Worm (Caenorhabditis elegans) whole organism, L3 larva: ENCODE data around the gene ZK105.1.

Source experiments
- ZK546.5 ChIP-seq: sonication (generic microtip); optimal IDR thresholded peaks from 2 replicates; lab custom pipeline; 2017; ENCODE audit warnings: missing biosample characterization, missing genetic modification characterization
- aly-2 ChIP-seq: fragments of 150-350 bp; optimal IDR thresholded peaks from 2 replicates; lab custom pipeline; 2014; ENCODE audit warnings: missing biosample characterization, missing genetic modification characterization
- ama-1 ChIP-seq: fragments of 150-350 bp; optimal IDR thresholded peaks from 2 replicates; lab custom pipeline; 2018
- ceh-16 ChIP-seq: sonication (generic microtip); optimal IDR thresholded peaks from 2 replicates; lab custom pipeline; 2017; ENCODE audit warnings: missing biosample characterization, missing genetic modification characterization
- ceh-28 ChIP-seq: fragments of 150-350 bp; optimal IDR thresholded peaks from 2 replicates; lab custom pipeline; 2014; ENCODE audit warnings: missing biosample characterization, missing genetic modification reagents, missing genetic modification characterization
- ceh-82 ChIP-seq: fragments of 150-350 bp; optimal IDR thresholded peaks from 2 replicates; lab custom pipeline; 2014; ENCODE audit warnings: missing biosample characterization, missing genetic modification characterization
- daf-12 ChIP-seq: fragments of 150-350 bp; optimal IDR thresholded peaks from 2 replicates; lab custom pipeline; 2014; ENCODE audit warnings: missing biosample characterization, missing genetic modification reagents, missing genetic modification characterization
- egl-5 ChIP-seq: fragments of 150-350 bp; optimal IDR thresholded peaks from 2 replicates; lab custom pipeline; 2017; ENCODE audit warnings: missing biosample characterization, missing genetic modification reagents, missing genetic modification characterization, inconsistent platforms
- elt-1 ChIP-seq: fragments of 150-350 bp; optimal IDR thresholded peaks from 2 replicates; lab custom pipeline; 2014; ENCODE audit warnings: missing biosample characterization, missing genetic modification characterization
- elt-2 ChIP-seq: sonication (generic microtip); optimal IDR thresholded peaks from 2 replicates; lab custom pipeline; 2016; ENCODE audit warnings: missing genetic modification reagents, mild to moderate bottlenecking, missing genetic modification characterization, missing compliant biosample characterization
- eor-1 ChIP-seq, 2 experiments: fragments of 150-350 bp; optimal IDR thresholded peaks; 2 replicates each; lab custom pipeline; 2014 to 2018; ENCODE audit warnings: missing biosample characterization in 2 of 2, missing genetic modification characterization in 2 of 2
- fkh-10 ChIP-seq: sonication (generic microtip); optimal IDR thresholded peaks from 2 replicates; lab custom pipeline; 2017; ENCODE audit warnings: missing biosample characterization, missing genetic modification reagents, missing genetic modification characterization
- fkh-2 ChIP-seq: fragments of 150-350 bp; optimal IDR thresholded peaks from 2 replicates; lab custom pipeline; 2014; ENCODE audit warnings: missing biosample characterization, missing genetic modification reagents, missing genetic modification characterization
- hmg-11 ChIP-seq: sonication (generic microtip); optimal IDR thresholded peaks from 2 replicates; lab custom pipeline; 2016; ENCODE audit warnings: missing genetic modification characterization, missing compliant biosample characterization
- lin-15B ChIP-seq: fragments of 150-350 bp; optimal IDR thresholded peaks from 2 replicates; lab custom pipeline; 2014; ENCODE audit warnings: missing biosample characterization, missing genetic modification characterization
- lsy-12 ChIP-seq: sonication (generic microtip); optimal IDR thresholded peaks from 2 replicates; lab custom pipeline; 2016; ENCODE audit warnings: mild to moderate bottlenecking, missing genetic modification characterization, missing compliant biosample characterization
- mdl-1 ChIP-seq: fragments of 150-350 bp; optimal IDR thresholded peaks from 2 replicates; lab custom pipeline; 2014; ENCODE audit warnings: missing biosample characterization, missing genetic modification characterization
- nfya-1 ChIP-seq: sonication (generic microtip); optimal IDR thresholded peaks from 2 replicates; lab custom pipeline; 2017; ENCODE audit warnings: missing genetic modification characterization, mild to moderate bottlenecking, missing compliant biosample characterization, antibody characterized with exemption, moderate library complexity; ENCODE audit not compliant: insufficient read depth
- nhr-11 ChIP-seq: fragments of 150-350 bp; optimal IDR thresholded peaks from 2 replicates; lab custom pipeline; 2014; ENCODE audit warnings: missing biosample characterization, missing genetic modification characterization
- nhr-12 ChIP-seq: fragments of 150-350 bp; optimal IDR thresholded peaks from 2 replicates; lab custom pipeline; 2014; ENCODE audit warnings: missing biosample characterization, missing genetic modification characterization
- nhr-23 ChIP-seq: fragments of 150-350 bp; optimal IDR thresholded peaks from 2 replicates; lab custom pipeline; 2014; ENCODE audit warnings: missing biosample characterization, missing genetic modification reagents, missing genetic modification characterization
- nhr-237 ChIP-seq: fragments of 150-350 bp; optimal IDR thresholded peaks from 2 replicates; lab custom pipeline; 2014; ENCODE audit warnings: missing biosample characterization, missing genetic modification characterization
- nhr-28 ChIP-seq: fragments of 150-350 bp; optimal IDR thresholded peaks from 2 replicates; lab custom pipeline; 2014; ENCODE audit warnings: missing biosample characterization, missing genetic modification characterization
- nhr-67 ChIP-seq: fragments of 150-350 bp; optimal IDR thresholded peaks from 2 replicates; lab custom pipeline; 2014; ENCODE audit warnings: missing biosample characterization, missing genetic modification characterization
- nhr-77 ChIP-seq: fragments of 150-350 bp; optimal IDR thresholded peaks from 2 replicates; lab custom pipeline; 2014; ENCODE audit warnings: missing biosample characterization, missing genetic modification characterization
- pqm-1 ChIP-seq: fragments of 150-350 bp; optimal IDR thresholded peaks from 2 replicates; lab custom pipeline; 2017; ENCODE audit warnings: missing biosample characterization, missing genetic modification characterization, inconsistent platforms
- sea-2 ChIP-seq: fragments of 150-350 bp; sonication (generic microtip); optimal IDR thresholded peaks from 4 replicates; lab custom pipeline; 2014; ENCODE audit warnings: missing biosample characterization, missing genetic modification reagents, missing genetic modification characterization
- skn-1 ChIP-seq: fragments of 150-350 bp; optimal IDR thresholded peaks from 2 replicates; lab custom pipeline; 2014; ENCODE audit warnings: missing biosample characterization, missing genetic modification characterization
- snpc-4 ChIP-seq: fragments of 150-350 bp; optimal IDR thresholded peaks from 2 replicates; lab custom pipeline; 2014; ENCODE audit warnings: missing biosample characterization, missing genetic modification characterization
- unc-39 ChIP-seq: sonication (generic microtip); optimal IDR thresholded peaks from 4 replicates; lab custom pipeline; 2017; ENCODE audit warnings: missing biosample characterization, missing genetic modification characterization
- unc-62 ChIP-seq: fragments of 150-350 bp; sonication (generic microtip); optimal IDR thresholded peaks from 4 replicates; lab custom pipeline; 2014; ENCODE audit warnings: missing biosample characterization, missing genetic modification reagents, missing genetic modification characterization
- zag-1 ChIP-seq: fragments of 150-350 bp; optimal IDR thresholded peaks from 2 replicates; lab custom pipeline; 2014; ENCODE audit warnings: missing biosample characterization, missing genetic modification characterization
- ztf-11 ChIP-seq: fragments of 150-350 bp; optimal IDR thresholded peaks from 2 replicates; lab custom pipeline; 2014; ENCODE audit warnings: missing biosample characterization, missing genetic modification characterization
- ztf-4 ChIP-seq: fragments of 150-350 bp; optimal IDR thresholded peaks from 2 replicates; lab custom pipeline; 2014; ENCODE audit warnings: missing biosample characterization, missing genetic modification characterization

The ZK105.1 gene

DNA sequence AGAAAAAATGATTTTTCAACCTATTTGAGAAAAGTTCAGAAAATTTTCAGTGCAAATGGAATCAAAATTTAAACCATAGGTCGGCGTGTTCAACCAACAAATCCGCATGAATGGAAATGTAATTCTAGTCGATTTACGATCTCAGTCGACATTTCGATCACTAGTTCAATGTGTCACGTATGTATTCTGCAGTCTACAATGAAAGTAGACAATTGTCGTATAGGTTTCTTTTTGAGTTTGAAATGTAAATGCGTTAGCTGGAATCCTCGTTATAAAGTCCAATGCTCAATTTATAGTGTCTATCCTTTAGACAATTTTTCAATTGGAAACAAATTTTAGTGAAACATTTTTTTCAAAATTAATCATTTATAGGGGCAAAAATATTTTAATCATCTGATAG is 2.2 kb downstream of the ZK105.1 start, which contains the start of gene ZK105.12:
Gene ZK105.12, minus strand, starts transcription at position 101 of the 400 bp plus-strand sequence.
- TF ChIP-seq nhr-28 (tag; lab: Kevin White, UChicago) (no peak), nhr-12 (tag; lab: Kevin White, UChicago) (no peak), elt-2 (tag; lab: Kevin White, UChicago) (no peak), ZK546.5 (no peak), nhr-23 (no peak), mdl-1 (no peak), egl-5 (no peak), skn-1 (no peak), unc-62 (GFP tag; lab: Kevin White, UChicago) (no peak), lin-15B (tag; lab: Kevin White, UChicago) (no peak), aly-2 (tag; lab: Kevin White, UChicago) (no peak), nhr-77 (no peak), nhr-237 (tag; lab: Kevin White, UChicago) (no peak), lsy-12 (tag; lab: Kevin White, UChicago) (no peak), nhr-11 (tag; lab: Kevin White, UChicago) (no peak), elt-1 (no peak), ztf-11 (tag; lab: Kevin White, UChicago) (no peak)

- TF ChIP-seq snpc-4: no peak
- TF ChIP-seq ceh-16 (tag; lab: Kevin White, UChicago): no peak
- no peak for TF ChIP-seq eor-1 (tag; optimal IDR thresholded peaks at IDR 0.05; lab: Kevin White, UChicago)
- TF ChIP-seq nfya-1 (tag; lab: Kevin White, UChicago): no peak
- TF ChIP-seq nhr-67 (tag; lab: Kevin White, UChicago): no peak
- no peak for TF ChIP-seq fkh-10 (GFP tag; lab: Kevin White, UChicago)
Measured at ce11 chrV:7717629-7718028, 3.8 kb downstream of the ZK105.1 start, which contains the start of gene ZK105.5. Gene ZK105.5, minus strand, starts transcription at chrV:7717729.

DNA sequence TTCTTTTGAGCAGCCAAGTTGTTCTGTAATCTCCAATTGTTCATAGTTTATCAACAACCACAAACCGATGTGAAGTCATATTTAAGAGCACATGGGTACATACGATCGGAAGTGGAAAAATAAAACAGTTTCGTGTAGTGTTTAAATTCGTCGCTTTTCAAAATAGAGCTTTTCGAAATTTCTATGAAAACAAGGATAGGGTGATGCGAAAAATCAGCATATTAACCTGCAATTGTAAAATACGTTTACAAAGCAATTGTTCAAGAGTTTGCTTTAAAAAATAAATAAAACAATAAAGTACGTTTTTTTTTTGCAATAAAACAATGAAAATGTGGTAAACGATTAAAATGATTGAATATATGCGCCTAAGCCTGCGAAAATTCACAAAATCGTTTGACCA is 8.2 kb downstream of the ZK105.1 start, which contains the start of gene ZK105.14:
Gene ZK105.14, minus strand, starts transcription at position 101 of the 400 bp plus-strand sequence.
- TF ChIP-seq lsy-12 (tag; lab: Kevin White, UChicago): no peak
- no peak for TF ChIP-seq elt-2 (tag; lab: Kevin White, UChicago)
- TF ChIP-seq zag-1: no peak
- no peak for TF ChIP-seq daf-12 (tag; lab: Kevin White, UChicago)
- TF ChIP-seq pqm-1 (tag; lab: Kevin White, UChicago): no peak
- TF ChIP-seq hmg-11: no peak
- no peak for TF ChIP-seq fkh-10 (GFP tag; lab: Kevin White, UChicago)

DNA sequence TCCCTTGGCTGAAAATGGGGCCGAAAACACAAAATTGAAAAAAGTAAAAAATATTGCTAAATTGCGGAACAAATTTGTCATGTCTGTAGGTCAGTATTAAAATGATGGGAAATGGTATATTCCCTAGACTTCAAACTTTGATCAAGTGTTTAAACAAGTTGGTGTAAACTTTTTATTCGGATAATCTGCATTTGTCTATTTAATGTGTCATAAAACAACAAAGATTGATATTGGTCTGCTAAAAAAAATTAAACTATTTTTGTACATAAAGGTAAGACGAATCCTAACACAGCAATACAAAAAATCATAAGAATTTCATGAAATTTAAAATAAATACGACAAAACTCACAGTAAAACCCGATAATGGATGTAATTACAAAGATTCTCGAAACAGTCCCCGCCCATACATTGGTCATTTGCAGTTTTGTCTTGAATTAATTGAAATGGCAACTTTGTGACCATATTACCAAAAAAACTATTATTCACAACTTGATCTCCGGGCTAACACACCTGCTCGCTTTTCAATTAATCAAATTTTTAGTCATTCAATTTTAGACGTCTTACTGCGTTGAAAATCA is 10.3 kb downstream of the ZK105.1 start, which contains the start of the genes ZK105.6 and ZK105.8:
Gene ZK105.6, minus strand, starts transcription at position 101 of the 578 bp plus-strand sequence.
Gene ZK105.8, plus strand, starts transcription at position 528 of the 578 bp plus-strand sequence.
- TF ChIP-seq ama-1 (lab: Kevin White, UChicago) (no peak), nhr-237 (tag; lab: Kevin White, UChicago) (no peak), ceh-82 (tag; lab: Kevin White, UChicago) (no peak), fkh-2 (tag; lab: Kevin White, UChicago) (no peak), nhr-12 (tag; lab: Kevin White, UChicago) (no peak), eor-1 (tag; optimal IDR thresholded peaks at IDR 0.05; lab: Kevin White, UChicago) (no peak), elt-1 (no peak), ztf-4 (tag; lab: Kevin White, UChicago) (no peak), unc-39 (tag; lab: Kevin White, UChicago) (no peak), sea-2 (GFP tag; lab: Kevin White, UChicago) (no peak), ceh-28 (no peak), ztf-11 (tag; lab: Kevin White, UChicago) (no peak), fkh-10 (GFP tag; lab: Kevin White, UChicago) (no peak), zag-1 (no peak)

DNA sequence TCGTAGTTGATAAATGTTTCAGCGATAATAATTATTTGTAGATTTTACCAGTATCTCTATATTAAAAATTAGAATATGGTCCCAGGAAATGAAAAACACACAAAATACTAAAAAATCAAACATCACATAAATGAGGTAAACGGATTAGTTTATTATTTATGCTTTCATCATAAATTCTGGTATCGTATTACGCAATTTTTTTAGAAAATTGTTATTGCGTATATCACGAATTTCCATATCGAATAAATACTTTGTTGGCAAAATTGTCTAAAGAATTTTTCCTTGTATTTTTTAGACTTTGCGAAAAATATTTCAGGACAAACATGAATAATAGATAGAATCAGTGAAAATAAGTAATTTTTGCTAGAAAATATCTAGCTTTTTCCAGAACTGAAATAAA is 12.4 kb downstream of the ZK105.1 start:
- TF ChIP-seq unc-39 (tag; lab: Kevin White, UChicago): no peak
- no peak for TF ChIP-seq ama-1 (lab: Kevin White, UChicago)
- TF ChIP-seq elt-2 (tag; lab: Kevin White, UChicago): no peak
- TF ChIP-seq lsy-12 (tag; lab: Kevin White, UChicago): no peak
- no peak for TF ChIP-seq nhr-28 (tag; lab: Kevin White, UChicago)
- TF ChIP-seq nhr-67 (tag; lab: Kevin White, UChicago): no peak
- no peak for TF ChIP-seq mdl-1
- TF ChIP-seq nhr-12 (tag; lab: Kevin White, UChicago): no peak
- TF ChIP-seq, all 47 proteins: peak for 0
